In the genomic region with DNA sequence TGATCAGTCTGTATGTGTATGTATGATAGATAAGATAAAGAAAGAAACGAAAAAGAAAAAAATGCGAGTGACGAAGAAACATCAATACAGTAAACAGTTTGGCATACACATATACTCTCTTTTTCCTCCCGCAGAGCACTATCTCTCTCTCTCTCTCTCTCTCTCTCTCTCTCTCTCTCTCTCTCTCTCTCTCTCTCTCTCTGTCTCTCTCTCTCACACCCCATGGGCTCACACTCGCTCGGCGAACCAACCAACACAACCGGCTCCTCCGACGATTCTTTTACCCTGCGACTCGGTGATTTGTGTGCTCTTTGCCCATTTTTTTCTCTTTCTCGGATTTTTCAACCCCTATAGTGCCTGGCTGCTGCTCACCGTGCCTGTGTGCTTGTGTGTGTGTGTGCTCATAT, we compare ENCODE assay signal across 1 worm cellular context.
A peak's percentile ranks its signal among the peaks of the same experiment; 100 is the strongest.
TF ChIP-seq lines count a peak whose summit lies in the region.

No protein-coding gene starts in this region.

TF ChIP-seq in whole organism, L4 larva, 104 proteins besides CTCF, POLR2A, EP300 and RAD21 (continued from another document):
- no peak for TF ChIP-seq madf-5 (GFP tag; IDR thresholded peaks at IDR 0.05; lab: Robert Waterston, UW)
- TF ChIP-seq dpl-1 (GFP tag; optimal IDR thresholded peaks at IDR 0.05; lab: Kevin White, UChicago), result no peak
- TF ChIP-seq F26F4.8 (GFP tag; conservative IDR thresholded peaks at IDR 0.05; lab: Robert Waterston, UW), result no peak
- no peak for TF ChIP-seq ztf-11 (tag; optimal IDR thresholded peaks at IDR 0.05; lab: Kevin White, UChicago)
- TF ChIP-seq cey-2 (tag; optimal IDR thresholded peaks at IDR 0.05; lab: Kevin White, UChicago; ENCODE audit: borderline replicate concordance, insufficient read depth), result no peak
- TF ChIP-seq F49E8.2 (tag; optimal IDR thresholded peaks at IDR 0.05; lab: Kevin White, UChicago; ENCODE audit: borderline replicate concordance), result no peak
- no peak for TF ChIP-seq D1046.2 (GFP tag; IDR thresholded peaks at IDR 0.05; lab: Robert Waterston, UW)
- no peak for TF ChIP-seq lin-15B (tag; optimal IDR thresholded peaks at IDR 0.05; lab: Kevin White, UChicago)
- TF ChIP-seq Y5F2A.4 (GFP tag; optimal IDR thresholded peaks at IDR 0.05; lab: Kevin White, UChicago), result no peak
- TF ChIP-seq attf-4 (tag; optimal IDR thresholded peaks at IDR 0.05; lab: Kevin White, UChicago), result no peak
- TF ChIP-seq ces-1 (GFP tag; optimal IDR thresholded peaks at IDR 0.05; lab: Kevin White, UChicago), result no peak
- no peak for TF ChIP-seq nhr-111 (GFP tag; optimal IDR thresholded peaks at IDR 0.05; lab: Kevin White, UChicago)
- peak; percentile 63 for TF ChIP-seq mep-1 (tag; optimal IDR thresholded peaks at IDR 0.05; lab: Kevin White, UChicago)
- TF ChIP-seq unc-62 (GFP tag; optimal IDR thresholded peaks at IDR 0.05 in 1 of 2; lab: Kevin White, UChicago), result peak in 1 of 2 experiments; percentile 72
- no peak for TF ChIP-seq unc-62 (tag; optimal IDR thresholded peaks at IDR 0.05; lab: Kevin White, UChicago)
- no peak for TF ChIP-seq unc-39 (tag; optimal IDR thresholded peaks at IDR 0.05; lab: Kevin White, UChicago)
TF ChIP-seq in whole organism, L4 larva: peak in this region for 23.
